Fruit fly (Drosophila melanogaster): ENCODE data around the gene Pfrx.

Pfrx gene

DNA sequence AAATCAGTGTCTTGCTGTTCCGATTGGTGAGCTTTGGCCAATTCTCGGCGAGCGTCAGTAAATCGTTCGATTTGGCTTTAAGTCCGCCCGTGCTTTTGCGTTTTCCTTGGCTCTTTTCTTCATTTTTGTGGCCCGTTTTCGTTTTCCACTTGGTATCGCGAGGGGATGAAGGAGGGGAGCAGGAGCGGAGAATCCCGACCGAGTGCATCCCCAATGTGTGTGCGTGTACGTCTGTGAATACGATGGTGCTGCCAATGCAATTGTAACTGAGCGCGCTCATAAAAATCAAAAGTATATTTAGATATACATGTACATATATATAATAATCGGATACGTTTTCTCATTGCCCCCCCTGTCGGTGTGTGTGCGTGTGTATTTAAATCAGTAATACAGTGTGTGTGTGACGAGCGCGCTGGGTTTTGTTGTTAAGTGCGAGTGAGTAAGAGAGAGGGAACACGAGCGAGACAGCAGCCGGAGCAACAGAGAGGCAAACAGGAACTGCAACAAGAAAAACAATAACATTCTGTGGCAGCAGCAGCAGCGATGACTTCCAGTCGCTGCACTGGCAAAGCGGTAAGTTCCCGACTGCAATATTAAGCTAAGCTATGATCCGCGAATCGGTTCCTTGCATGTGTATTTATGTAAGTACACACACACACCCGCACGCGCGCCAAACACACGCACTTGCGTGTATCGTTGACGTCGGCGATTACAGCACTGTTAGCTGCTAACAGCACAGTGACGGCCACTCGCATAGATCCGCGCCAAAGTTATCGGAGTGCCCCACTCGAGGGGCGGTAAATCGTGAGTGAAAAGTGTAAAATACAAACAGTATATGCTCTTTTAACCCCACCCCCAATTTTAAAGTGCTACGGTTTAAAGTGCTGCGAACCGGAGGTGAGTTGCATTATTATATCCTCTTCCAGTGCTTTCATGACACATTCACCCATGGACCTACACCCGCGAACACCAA, 592 bp downstream of the Pfrx start (continued):
- peak; percentile 26 for TF ChIP-seq CG16863 (GFP tag; optimal IDR thresholded peaks at IDR 0.05)
- peak; percentile 18 for TF ChIP-seq CG4424 (GFP tag; optimal IDR thresholded peaks at IDR 0.05)
- no peak for TF ChIP-seq wek (GFP tag; optimal IDR thresholded peaks at IDR 0.05)
- peak; percentile 44; the same call in 1 of the 2 replicates for TF ChIP-seq CG4404 (GFP tag; IDR thresholded peaks at IDR 0.05)
- TF ChIP-seq Hr3 (GFP tag; optimal IDR thresholded peaks at IDR 0.05): peak; percentile 38
- peak; percentile 71 for TF ChIP-seq Atf6 (GFP tag; IDR thresholded peaks at IDR 0.05)
- peak; percentile 0 for TF ChIP-seq nerfin-1 (tag; optimal IDR thresholded peaks at IDR 0.05)
- TF ChIP-seq pho (GFP tag; optimal IDR thresholded peaks at IDR 0.05): peak; percentile 63
- peak; percentile 63 for TF ChIP-seq CHES-1-like (GFP tag; optimal IDR thresholded peaks at IDR 0.05)
- TF ChIP-seq Tbp (GFP tag; optimal IDR thresholded peaks at IDR 0.05): no peak
- peak; percentile 50 for TF ChIP-seq Ssrp (tag; optimal IDR thresholded peaks at IDR 0.05)
- peak; percentile 52 for TF ChIP-seq Xbp1 (GFP tag; optimal IDR thresholded peaks at IDR 0.05)
- peak; percentile 37 for TF ChIP-seq Abd-B (GFP tag; optimal IDR thresholded peaks at IDR 0.05)
- TF ChIP-seq CG4707 (GFP tag; optimal IDR thresholded peaks at IDR 0.05): no peak
- TF ChIP-seq PHDP (tag; optimal IDR thresholded peaks at IDR 0.05): peak; percentile 52
- no peak for TF ChIP-seq ab (GFP tag; optimal IDR thresholded peaks at IDR 0.05)
- peak; percentile 74 for TF ChIP-seq CG15269 (tag; optimal IDR thresholded peaks at IDR 0.05)
- TF ChIP-seq ranshi (GFP tag; IDR thresholded peaks at IDR 0.05): peak; percentile 63; the same call in 1 of the 2 replicates
- no peak for TF ChIP-seq Trl (optimal IDR thresholded peaks at IDR 0.05)
- peak; percentile 48 for TF ChIP-seq Trl (GFP tag; optimal IDR thresholded peaks at IDR 0.05)
- peak; percentile 65; the same call in 2 of the 3 replicates for TF ChIP-seq ci (GFP tag; IDR thresholded peaks at IDR 0.05)
- TF ChIP-seq CG34376 (GFP tag; optimal IDR thresholded peaks at IDR 0.05): peak; percentile 20
- TF ChIP-seq disco-r (GFP tag; optimal IDR thresholded peaks at IDR 0.05): peak; percentile 34
- peak; percentile 72 for TF ChIP-seq row (GFP tag; IDR thresholded peaks at IDR 0.05)
- no peak for TF ChIP-seq CG18476 (GFP tag; optimal IDR thresholded peaks at IDR 0.05)
- TF ChIP-seq fu2 (GFP tag; optimal IDR thresholded peaks at IDR 0.05): peak; percentile 45
- peak; percentile 53; the same call in 1 of the 2 replicates for TF ChIP-seq gsb (GFP tag; IDR thresholded peaks at IDR 0.05)
- TF ChIP-seq pb (GFP tag; optimal IDR thresholded peaks at IDR 0.05): peak; percentile 54
- TF ChIP-seq onecut (GFP tag; IDR thresholded peaks at IDR 0.05): 0 out of 2 replicates have a peak, but pooled peaks have one; percentile 30
- TF ChIP-seq Mrtf (GFP tag; IDR thresholded peaks at IDR 0.05): peak; percentile 59
- no peak for TF ChIP-seq zen (tag; optimal IDR thresholded peaks at IDR 0.05)
- TF ChIP-seq BtbVII (GFP tag; optimal IDR thresholded peaks at IDR 0.05): peak; percentile 58
- TF ChIP-seq CG6654 (GFP tag; optimal IDR thresholded peaks at IDR 0.05): peak; percentile 19
- peak; percentile 35 for TF ChIP-seq B-H2 (GFP tag; optimal IDR thresholded peaks at IDR 0.05)
- TF ChIP-seq trh (GFP tag; optimal IDR thresholded peaks at IDR 0.05): no peak
- TF ChIP-seq CG7357 (GFP tag; IDR thresholded peaks at IDR 0.05): peak; percentile 21; the same call in 1 of the 3 replicates
- TF ChIP-seq CG43689 (GFP tag; IDR thresholded peaks at IDR 0.05): no peak
- peak; percentile 8 for TF ChIP-seq CG4854 (GFP tag; optimal IDR thresholded peaks at IDR 0.05)
- peak; percentile 43 for TF ChIP-seq CG13775 (GFP tag; optimal IDR thresholded peaks at IDR 0.05)
- TF ChIP-seq CG1602 (GFP tag; optimal IDR thresholded peaks at IDR 0.05): peak; percentile 19
- TF ChIP-seq CG15073 (GFP tag; optimal IDR thresholded peaks at IDR 0.05): peak; percentile 76
- TF ChIP-seq CG1832 (GFP tag; optimal IDR thresholded peaks at IDR 0.05): peak; percentile 90
- no peak for TF ChIP-seq Hmx (GFP tag; optimal IDR thresholded peaks at IDR 0.05)
- no peak for TF ChIP-seq HLH4C (GFP tag; IDR thresholded peaks at IDR 0.05; ENCODE audit: partially characterized antibody)
- 0 out of 2 replicates have a peak, but pooled peaks have one; percentile 27 for TF ChIP-seq wor (GFP tag; IDR thresholded peaks at IDR 0.05)
- TF ChIP-seq Xrp1 (GFP tag; IDR thresholded peaks at IDR 0.05): peak; percentile 62
- TF ChIP-seq wdn (GFP tag; IDR thresholded peaks at IDR 0.05): 0 out of 2 replicates have a peak, but pooled peaks have one; percentile 47
- TF ChIP-seq hth (optimal IDR thresholded peaks at IDR 0.05): no peak
- no peak for TF ChIP-seq HLHmδ (GFP tag; optimal IDR thresholded peaks at IDR 0.05)
